Fruit fly (Drosophila melanogaster) whole organism, pupa: Measurements from ENCODE around the gene CG44227.

ENCODE experiments used
- CG10348 ChIP-seq: fragments of 200-800 bp; sonication (Bioruptor generic); IDR thresholded peaks from 2 replicates; pipeline ENCODE4 v1.3.6; 2022; ENCODE audit warnings: missing biosample characterization, missing genetic modification characterization
- CG34367 ChIP-seq: fragments of 200-800 bp; sonication (Bioruptor generic); optimal IDR thresholded peaks from 2 replicates; lab custom pipeline; 2018; ENCODE audit warnings: missing biosample characterization, mild to moderate bottlenecking, missing genetic modification characterization
- CG8159 ChIP-seq: fragments of 200-800 bp; sonication (Bioruptor generic); optimal IDR thresholded peaks from 3 replicates; lab custom pipeline; 2018; ENCODE audit warnings: missing biosample characterization, mild to moderate bottlenecking, missing genetic modification characterization, moderate library complexity
- Pif1A ChIP-seq: fragments of 200-800 bp; sonication (Bioruptor generic); optimal IDR thresholded peaks from 3 replicates; lab custom pipeline; 2016; ENCODE audit warnings: missing biosample characterization, missing genetic modification characterization

DNA sequence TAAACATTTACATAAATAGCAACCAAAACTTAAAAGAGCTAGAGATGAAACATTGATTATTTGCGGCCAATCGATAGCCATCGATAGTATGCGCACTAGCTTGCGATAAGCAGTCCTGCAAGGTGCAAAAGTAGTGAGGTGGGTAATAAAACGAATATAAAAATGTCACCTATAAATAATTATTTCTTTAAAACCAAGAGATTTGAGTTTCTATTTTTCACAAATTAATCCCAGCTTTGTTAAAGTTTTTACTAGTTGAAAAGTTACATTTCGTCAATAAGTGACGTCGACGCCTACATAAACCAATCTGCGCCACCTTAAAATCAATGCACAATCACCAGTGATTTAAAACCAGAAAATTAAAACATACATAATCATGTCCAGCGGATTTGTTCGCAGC is 34.2 kb downstream of the CG44227 start, which contains the start of the genes Mkk4 and SLIRP2:
- peak; percentile 99 for TF ChIP-seq Pif1A (GFP tag; lab: Kevin White, UChicago)
- peak; percentile 99 for TF ChIP-seq CG8159
- TF ChIP-seq CG10348, result peak; percentile 93
- peak; percentile 99 for TF ChIP-seq CG34367 (tag; lab: Kevin White, UChicago)
